Fruit fly (Drosophila melanogaster): ENCODE data around the gene CG8012.

- TF ChIP-seq CG6792 (GFP tag; optimal IDR thresholded peaks at IDR 0.05) (no peak), CG8319 (GFP tag; optimal IDR thresholded peaks at IDR 0.05) (no peak), CG16779 (tag; optimal IDR thresholded peaks at IDR 0.05) (no peak), Met (GFP tag; optimal IDR thresholded peaks at IDR 0.05) (no peak)
Observed at dm6 chr3L:8202317-8202842, 12.7 kb upstream of the CG8012 start, which contains the start of the genes CG7366 and CG13679.
